Worm (Caenorhabditis elegans): ENCODE measurements around the gene pfd-1.

- no peak for TF ChIP-seq nhr-12 (tag; optimal IDR thresholded peaks at IDR 0.05)
- no peak for TF ChIP-seq unc-86 (tag; optimal IDR thresholded peaks at IDR 0.05)
- TF ChIP-seq dsc-1 (tag; optimal IDR thresholded peaks at IDR 0.05): no peak
- no peak for TF ChIP-seq tbx-2 (tag; optimal IDR thresholded peaks at IDR 0.05)
- TF ChIP-seq egl-13 (tag; optimal IDR thresholded peaks at IDR 0.05): no peak
- no peak for TF ChIP-seq nhr-28 (tag; optimal IDR thresholded peaks at IDR 0.05)
- no peak for TF ChIP-seq mdl-1 (tag; optimal IDR thresholded peaks at IDR 0.05)
- no peak for TF ChIP-seq nhr-76 (tag; optimal IDR thresholded peaks at IDR 0.05)
These were observed 36.8 kb downstream of the pfd-1 start, which contains the start of gene sdz-27 for ce11 chrIV:11186729-11187128.

All from whole organism, L1 larva.